Worm (Caenorhabditis elegans) whole organism, L2 larva: ENCODE results near the gene sod-4.
A peak's percentile ranks its signal among the peaks of the same experiment; 100 is the strongest.

Experiments used
- C34F6.9 ChIP-seq: fragments of 150-350 bp; optimal IDR thresholded peaks from 2 replicates; lab custom pipeline; 2014; ENCODE audit warnings: missing biosample characterization, missing genetic modification characterization
- F13H6.1 ChIP-seq: sonication (generic microtip); optimal IDR thresholded peaks from 2 replicates; lab custom pipeline; 2016; ENCODE audit warnings: missing genetic modification characterization, missing compliant biosample characterization
- R02D3.7 ChIP-seq: fragments of 150-350 bp; optimal IDR thresholded peaks from 2 replicates; lab custom pipeline; 2014; ENCODE audit warnings: missing biosample characterization, missing genetic modification characterization
- Y55F3AM.14 ChIP-seq: fragments of 200-800 bp; sonication (Bioruptor generic); optimal IDR thresholded peaks from 2 replicates; lab custom pipeline; 2018; ENCODE audit warnings: mild to moderate bottlenecking, missing genetic modification characterization, missing compliant biosample characterization
- ZK546.5 ChIP-seq: sonication (generic microtip); optimal IDR thresholded peaks from 2 replicates; lab custom pipeline; 2017; ENCODE audit warnings: missing biosample characterization, missing genetic modification characterization
- alr-1 ChIP-seq: fragments of 150-350 bp; optimal IDR thresholded peaks from 2 replicates; lab custom pipeline; 2014; ENCODE audit warnings: missing biosample characterization, missing genetic modification characterization
- aly-2 ChIP-seq: fragments of 150-350 bp; optimal IDR thresholded peaks from 2 replicates; lab custom pipeline; 2014; ENCODE audit warnings: missing biosample characterization, missing genetic modification characterization
- ama-1 ChIP-seq: fragments of 150-350 bp; optimal IDR thresholded peaks from 2 replicates; lab custom pipeline; 2018; ENCODE audit warnings: inconsistent platforms
- blmp-1 ChIP-seq: sonication (generic microtip); optimal IDR thresholded peaks from 2 replicates; lab custom pipeline; 2017; ENCODE audit warnings: missing genetic modification characterization, mild to moderate bottlenecking, missing compliant biosample characterization, antibody characterized with exemption, moderate library complexity; ENCODE audit not compliant: insufficient read depth
- ceh-16 ChIP-seq: fragments of 150-350 bp; optimal IDR thresholded peaks from 2 replicates; lab custom pipeline; 2014; ENCODE audit warnings: missing biosample characterization, missing genetic modification characterization
- ceh-82 ChIP-seq: fragments of 150-350 bp; optimal IDR thresholded peaks from 2 replicates; lab custom pipeline; 2014; ENCODE audit warnings: missing biosample characterization, missing genetic modification characterization
- crh-2 ChIP-seq: sonication (generic microtip); optimal IDR thresholded peaks from 2 replicates; lab custom pipeline; 2017; ENCODE audit warnings: missing biosample characterization, missing genetic modification characterization
- dmd-4 ChIP-seq: sonication (generic microtip); optimal IDR thresholded peaks from 2 replicates; lab custom pipeline; 2017; ENCODE audit warnings: missing biosample characterization, missing genetic modification characterization
- egl-27 ChIP-seq: sonication (generic microtip); optimal IDR thresholded peaks from 3 replicates; lab custom pipeline; 2017; ENCODE audit warnings: missing biosample characterization, missing genetic modification reagents, missing genetic modification characterization
- elt-1 ChIP-seq: fragments of 150-350 bp; optimal IDR thresholded peaks from 2 replicates; lab custom pipeline; 2014; ENCODE audit warnings: missing biosample characterization, missing genetic modification characterization
- elt-3 ChIP-seq: sonication (generic microtip); optimal IDR thresholded peaks from 2 replicates; lab custom pipeline; 2017; ENCODE audit warnings: missing biosample characterization, missing genetic modification characterization
- fos-1 ChIP-seq: fragments of 150-350 bp; optimal IDR thresholded peaks from 2 replicates; lab custom pipeline; 2014; ENCODE audit warnings: missing biosample characterization, missing genetic modification characterization
- gmeb-1 ChIP-seq: fragments of 150-350 bp; optimal IDR thresholded peaks from 2 replicates; lab custom pipeline; 2014; ENCODE audit warnings: missing biosample characterization, missing genetic modification characterization
- lin-11 ChIP-seq: fragments of 150-350 bp; sonication (generic microtip); optimal IDR thresholded peaks from 2 replicates; lab custom pipeline; 2014; ENCODE audit warnings: missing biosample characterization, missing genetic modification characterization, inconsistent platforms, mixed read lengths
- lin-13 ChIP-seq: fragments of 150-350 bp; optimal IDR thresholded peaks from 2 replicates; lab custom pipeline; 2014; ENCODE audit warnings: missing biosample characterization, missing genetic modification reagents, missing genetic modification characterization
- lin-39 ChIP-seq: fragments of 150-350 bp; optimal IDR thresholded peaks from 2 replicates; lab custom pipeline; 2014; ENCODE audit warnings: missing biosample characterization, missing genetic modification reagents, missing genetic modification characterization
- lsy-2 ChIP-seq, 2 experiments: fragments of 150-350 bp in 1 of 2; sonication (generic microtip) in 1 of 2; optimal IDR thresholded peaks; 2 replicates each; lab custom pipeline; 2014 to 2017; ENCODE audit warnings: missing biosample characterization in 2 of 2, missing genetic modification characterization in 2 of 2
- mab-5 ChIP-seq: fragments of 150-350 bp; optimal IDR thresholded peaks from 2 replicates; lab custom pipeline; 2014; ENCODE audit warnings: missing biosample characterization, missing genetic modification characterization
- mbf-1 ChIP-seq: sonication (generic microtip); optimal IDR thresholded peaks from 2 replicates; lab custom pipeline; 2017; ENCODE audit warnings: missing biosample characterization, missing genetic modification characterization
- mdl-1 ChIP-seq, 2 experiments: fragments of 150-350 bp in 1 of 2; sonication (generic microtip) in 1 of 2; optimal IDR thresholded peaks; 2 replicates each; lab custom pipeline; 2017; ENCODE audit warnings: missing biosample characterization in 2 of 2, missing genetic modification characterization in 2 of 2
- nhr-10 ChIP-seq: sonication (generic microtip); optimal IDR thresholded peaks from 2 replicates; lab custom pipeline; 2017; ENCODE audit warnings: missing biosample characterization, missing genetic modification characterization
- nhr-11 ChIP-seq: fragments of 150-350 bp; optimal IDR thresholded peaks from 2 replicates; lab custom pipeline; 2014; ENCODE audit warnings: missing biosample characterization, missing genetic modification characterization
- nhr-12 ChIP-seq: fragments of 150-350 bp; optimal IDR thresholded peaks from 2 replicates; lab custom pipeline; 2014; ENCODE audit warnings: missing biosample characterization, missing genetic modification characterization
- nhr-129 ChIP-seq: fragments of 150-350 bp; optimal IDR thresholded peaks from 2 replicates; lab custom pipeline; 2014; ENCODE audit warnings: missing biosample characterization, missing genetic modification characterization
- nhr-21 ChIP-seq: fragments of 150-350 bp; optimal IDR thresholded peaks from 2 replicates; lab custom pipeline; 2014; ENCODE audit warnings: missing biosample characterization, missing genetic modification characterization
- nhr-23 ChIP-seq: fragments of 150-350 bp; optimal IDR thresholded peaks from 2 replicates; lab custom pipeline; 2014; ENCODE audit warnings: missing biosample characterization, missing genetic modification reagents, missing genetic modification characterization
- nhr-237 ChIP-seq: fragments of 150-350 bp; optimal IDR thresholded peaks from 2 replicates; lab custom pipeline; 2014; ENCODE audit warnings: missing biosample characterization, missing genetic modification characterization
- nhr-25 ChIP-seq: fragments of 150-350 bp; sonication (generic microtip); optimal IDR thresholded peaks from 3 replicates; lab custom pipeline; 2014; ENCODE audit warnings: missing biosample characterization, missing genetic modification characterization
- nhr-6 ChIP-seq: fragments of 150-350 bp; optimal IDR thresholded peaks from 2 replicates; lab custom pipeline; 2014; ENCODE audit warnings: missing biosample characterization, missing genetic modification characterization
- nhr-77 ChIP-seq: fragments of 150-350 bp; optimal IDR thresholded peaks from 2 replicates; lab custom pipeline; 2014; ENCODE audit warnings: missing biosample characterization, missing genetic modification characterization
- peb-1 ChIP-seq: fragments of 150-350 bp; optimal IDR thresholded peaks from 2 replicates; lab custom pipeline; 2014; ENCODE audit warnings: missing biosample characterization, missing genetic modification characterization
- sem-4 ChIP-seq: fragments of 150-350 bp; optimal IDR thresholded peaks from 2 replicates; lab custom pipeline; 2014; ENCODE audit warnings: missing biosample characterization, missing genetic modification reagents, missing genetic modification characterization
- skn-1 ChIP-seq: sonication (generic microtip); optimal IDR thresholded peaks from 2 replicates; lab custom pipeline; 2017; ENCODE audit warnings: missing biosample characterization, missing genetic modification characterization
- sma-3 ChIP-seq: sonication (generic microtip); optimal IDR thresholded peaks from 2 replicates; lab custom pipeline; 2016; ENCODE audit warnings: missing genetic modification reagents, missing genetic modification characterization, missing compliant biosample characterization
- sma-9 ChIP-seq, 2 experiments: fragments of 150-350 bp in 1 of 2; sonication (generic microtip) in 1 of 2; optimal IDR thresholded peaks; 2 replicates each; lab custom pipeline; 2014 to 2016; ENCODE audit warnings: missing genetic modification characterization in 2 of 2, mild to moderate bottlenecking in 1 of 2, missing biosample characterization in 1 of 2, missing compliant biosample characterization in 1 of 2, missing genetic modification reagents in 1 of 2, moderate library complexity in 1 of 2
- snpc-4 ChIP-seq: fragments of 150-350 bp; optimal IDR thresholded peaks from 2 replicates; lab custom pipeline; 2014; ENCODE audit warnings: missing biosample characterization, missing genetic modification characterization
- unc-39 ChIP-seq: fragments of 150-350 bp; optimal IDR thresholded peaks from 2 replicates; lab custom pipeline; 2014; ENCODE audit warnings: missing biosample characterization, missing genetic modification characterization
- unc-55 ChIP-seq: fragments of 150-350 bp; sonication (generic microtip); optimal IDR thresholded peaks from 3 replicates; lab custom pipeline; 2014; ENCODE audit warnings: missing biosample characterization, missing genetic modification reagents, missing genetic modification characterization
- unc-62 ChIP-seq: fragments of 150-350 bp; optimal IDR thresholded peaks from 2 replicates; lab custom pipeline; 2014; ENCODE audit warnings: missing biosample characterization, missing genetic modification reagents, missing genetic modification characterization
- zag-1 ChIP-seq: fragments of 150-350 bp; optimal IDR thresholded peaks from 2 replicates; lab custom pipeline; 2014; ENCODE audit warnings: missing biosample characterization, missing genetic modification characterization
- ztf-1 ChIP-seq: fragments of 200-800 bp; sonication (Bioruptor generic); conservative IDR thresholded peaks from 2 replicates; pipeline ENCODE4 v1.3.6; 2022; ENCODE audit warnings: missing genetic modification characterization, missing compliant biosample characterization
- ztf-11 ChIP-seq: sonication (generic microtip); optimal IDR thresholded peaks from 2 replicates; lab custom pipeline; 2017; ENCODE audit warnings: missing biosample characterization, missing genetic modification characterization
- ztf-4 ChIP-seq: fragments of 150-350 bp; optimal IDR thresholded peaks from 2 replicates; lab custom pipeline; 2014; ENCODE audit warnings: missing biosample characterization, missing genetic modification characterization

sod-4 gene

DNA sequence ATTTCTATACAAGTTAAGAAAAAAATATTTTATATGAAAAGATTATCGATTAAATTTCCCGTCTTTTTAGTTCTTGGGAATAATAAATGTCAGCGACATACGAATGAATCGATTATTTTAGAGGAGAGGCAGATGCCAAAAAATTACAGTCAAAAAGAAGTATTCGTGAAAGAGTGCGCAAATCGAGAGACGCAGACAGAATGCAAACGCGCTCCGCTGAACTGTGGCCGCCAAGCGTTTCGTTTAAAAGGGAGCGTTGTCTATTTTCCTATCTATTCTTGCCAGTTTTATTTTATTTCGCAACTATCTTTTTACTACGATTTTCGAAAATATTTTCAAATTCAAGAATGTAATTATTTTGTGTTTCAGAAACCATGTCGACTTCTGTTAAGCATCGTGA, 33.1 kb downstream of the sod-4 start, which contains the start of gene baf-1 (continued):
- TF ChIP-seq F13H6.1 (tag; lab: Kevin White, UChicago) (peak; percentile 23), peb-1 (tag; lab: Kevin White, UChicago) (no peak), nhr-11 (tag; lab: Kevin White, UChicago) (no peak)

DNA sequence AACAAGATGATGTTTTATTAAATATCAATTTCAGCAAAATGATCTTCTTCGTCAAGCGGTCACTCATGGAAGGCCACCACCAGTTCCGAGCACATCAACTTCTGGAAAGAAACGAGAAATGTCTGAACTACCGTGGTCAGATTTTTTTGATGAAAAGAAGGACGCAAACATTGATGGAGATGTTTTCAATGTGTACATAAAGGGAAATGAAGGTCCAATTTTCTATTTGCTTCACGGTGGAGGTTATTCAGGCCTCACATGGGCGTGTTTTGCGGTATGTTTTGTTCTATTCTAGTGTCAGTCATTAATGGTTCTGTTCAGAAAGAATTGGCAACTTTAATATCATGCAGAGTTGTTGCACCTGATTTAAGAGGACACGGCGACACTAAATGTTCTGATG, 34.3 kb downstream of the sod-4 start, which contains the start of gene B0464.6:
B0464.6 (minus strand) TSS at position 101 of the 400 bp plus-strand sequence.
- no peak for TF ChIP-seq snpc-4
- TF ChIP-seq ceh-16, result no peak
- no peak for TF ChIP-seq lin-11
- no peak for TF ChIP-seq nhr-6
- no peak for TF ChIP-seq Y55F3AM.14 (GFP tag; lab: Kevin White, UChicago)
- no peak for TF ChIP-seq F13H6.1 (tag; lab: Kevin White, UChicago)
- TF ChIP-seq unc-39, result no peak
- TF ChIP-seq ama-1 (lab: Kevin White, UChicago), result no peak
- no peak for TF ChIP-seq ceh-82 (tag; lab: Kevin White, UChicago)
- no peak for TF ChIP-seq fos-1 (tag; lab: Kevin White, UChicago)
- TF ChIP-seq aly-2, result no peak
- no peak for TF ChIP-seq elt-1 (tag; lab: Kevin White, UChicago)
- TF ChIP-seq unc-55 (GFP tag; lab: Kevin White, UChicago), result no peak
- TF ChIP-seq skn-1 (tag; lab: Kevin White, UChicago), result no peak
- TF ChIP-seq egl-27 (tag; lab: Kevin White, UChicago), result no peak
- TF ChIP-seq ztf-1 (GFP tag; lab: Robert Waterston, UW), result no peak
- TF ChIP-seq lin-39, result no peak
- no peak for TF ChIP-seq crh-2 (tag; lab: Kevin White, UChicago)
- TF ChIP-seq nhr-23 (tag; lab: Kevin White, UChicago), result no peak

DNA sequence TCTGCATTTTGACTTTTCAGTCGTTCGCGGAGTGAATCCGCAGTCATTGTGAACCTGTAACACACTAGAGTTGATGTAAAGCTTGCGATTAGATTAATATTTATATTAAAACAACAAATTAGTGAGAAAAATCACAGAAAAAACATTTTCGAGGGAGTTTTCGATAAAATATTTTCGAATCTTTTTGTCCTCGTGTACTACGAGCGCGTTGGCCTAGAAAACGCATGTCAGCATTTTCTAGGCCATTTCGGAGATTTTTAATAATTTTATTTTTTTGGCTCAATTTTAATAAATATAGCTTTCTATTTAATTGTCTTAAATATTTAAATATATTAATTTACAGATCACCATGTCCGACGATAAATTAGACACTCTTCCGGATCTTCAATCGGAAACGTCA, 34.8 kb downstream of the sod-4 start, which contains the start of gene B0464.9:
B0464.9 (plus strand) TSS at position 344 of the 400 bp plus-strand sequence.
- TF ChIP-seq nhr-25 (tag; lab: Kevin White, UChicago), result peak; percentile 26
- TF ChIP-seq ama-1 (lab: Kevin White, UChicago), result no peak
- peak; percentile 13 for TF ChIP-seq lin-13 (GFP tag; lab: Kevin White, UChicago)
- no peak for TF ChIP-seq nhr-12 (tag; lab: Kevin White, UChicago)
- no peak for TF ChIP-seq unc-62 (GFP tag; lab: Kevin White, UChicago)
- no peak for TF ChIP-seq blmp-1 (tag; lab: Kevin White, UChicago)
- TF ChIP-seq sma-3, result peak; percentile 66
- TF ChIP-seq unc-39, result no peak
- no peak for TF ChIP-seq Y55F3AM.14 (GFP tag; lab: Kevin White, UChicago)
- no peak for TF ChIP-seq mab-5
- no peak for TF ChIP-seq alr-1 (tag; lab: Kevin White, UChicago)
- no peak for TF ChIP-seq skn-1 (tag; lab: Kevin White, UChicago)
- no peak for TF ChIP-seq elt-3 (tag; lab: Kevin White, UChicago)
- no peak for TF ChIP-seq lin-11
- TF ChIP-seq sma-9 (GFP tag; optimal IDR thresholded peaks at IDR 0.05; lab: Kevin White, UChicago), result peak; percentile 61
- no peak for TF ChIP-seq sma-9 (tag; optimal IDR thresholded peaks at IDR 0.05; lab: Kevin White, UChicago)
- TF ChIP-seq crh-2 (tag; lab: Kevin White, UChicago), result peak; percentile 24
- no peak for TF ChIP-seq peb-1 (tag; lab: Kevin White, UChicago)
- TF ChIP-seq ztf-1 (GFP tag; lab: Robert Waterston, UW), result no peak
- no peak for TF ChIP-seq zag-1 (tag; lab: Kevin White, UChicago)
- no peak for TF ChIP-seq nhr-21 (tag; lab: Kevin White, UChicago)
- no peak for TF ChIP-seq mdl-1 (tag; optimal IDR thresholded peaks at IDR 0.05; lab: Kevin White, UChicago)
- no peak for TF ChIP-seq R02D3.7 (tag; lab: Kevin White, UChicago)
- no peak for TF ChIP-seq nhr-6
- TF ChIP-seq F13H6.1 (tag; lab: Kevin White, UChicago), result peak; percentile 40
- TF ChIP-seq aly-2, result no peak
- TF ChIP-seq ZK546.5, result no peak
- TF ChIP-seq C34F6.9 (tag; lab: Kevin White, UChicago), result peak; percentile 89
- TF ChIP-seq lin-39, result no peak
- TF ChIP-seq ztf-4 (tag; lab: Kevin White, UChicago), result no peak
- no peak for TF ChIP-seq nhr-237 (tag; lab: Kevin White, UChicago)
- TF ChIP-seq dmd-4 (tag; lab: Kevin White, UChicago), result no peak
- TF ChIP-seq gmeb-1 (tag; lab: Kevin White, UChicago), result peak; percentile 68
- peak; percentile 57 to 82 for TF ChIP-seq lsy-2 (tag; optimal IDR thresholded peaks at IDR 0.05; lab: Kevin White, UChicago)
- no peak for TF ChIP-seq ceh-82 (tag; lab: Kevin White, UChicago)
- TF ChIP-seq elt-1 (tag; lab: Kevin White, UChicago), result no peak
- TF ChIP-seq ztf-11, result no peak
- no peak for TF ChIP-seq snpc-4
- no peak for TF ChIP-seq nhr-10
- TF ChIP-seq mbf-1, result no peak
- TF ChIP-seq egl-27 (tag; lab: Kevin White, UChicago), result peak; percentile 28
- no peak for TF ChIP-seq nhr-77 (tag; lab: Kevin White, UChicago)
- no peak for TF ChIP-seq ceh-16
- no peak for TF ChIP-seq nhr-11 (tag; lab: Kevin White, UChicago)
- no peak for TF ChIP-seq nhr-129 (tag; lab: Kevin White, UChicago)
- no peak for TF ChIP-seq nhr-23 (tag; lab: Kevin White, UChicago)
- TF ChIP-seq fos-1 (tag; lab: Kevin White, UChicago), result no peak
- no peak for TF ChIP-seq sem-4 (tag; lab: Kevin White, UChicago)
